Worm (Caenorhabditis elegans) whole organism, L4 larva: ENCODE measurements around the gene snf-3.
A peak's percentile ranks its signal among the peaks of the same experiment; 100 is the strongest.

Experiments used
- F10B5.3 ChIP-seq: sonication (generic microtip); optimal IDR thresholded peaks from 2 replicates; lab custom pipeline; 2016; ENCODE audit warnings: mild to moderate bottlenecking, missing genetic modification characterization, missing compliant biosample characterization
- F26F4.8 ChIP-seq: fragments of 200-800 bp; sonication (Bioruptor generic); conservative IDR thresholded peaks from 2 replicates; pipeline ENCODE4 v1.3.6; 2022; ENCODE audit warnings: missing genetic modification characterization, missing compliant biosample characterization
- F49E8.2 ChIP-seq: sonication (generic microtip); optimal IDR thresholded peaks from 2 replicates; lab custom pipeline; 2016; ENCODE audit warnings: missing compliant biosample characterization, mild to moderate bottlenecking, missing genetic modification characterization, borderline replicate concordance
- T26A8.4 ChIP-seq: fragments of 200-800 bp; sonication (Bioruptor generic); IDR thresholded peaks from 2 replicates; pipeline ENCODE4 v1.3.6; 2022; ENCODE audit warnings: missing genetic modification characterization, missing compliant biosample characterization
- Y5F2A.4 ChIP-seq: fragments of 200-800 bp; sonication (Bioruptor generic); optimal IDR thresholded peaks from 2 replicates; lab custom pipeline; 2018; ENCODE audit warnings: mild to moderate bottlenecking, missing genetic modification characterization, missing compliant biosample characterization
- aly-2 ChIP-seq: sonication (generic microtip); optimal IDR thresholded peaks from 2 replicates; lab custom pipeline; 2018; ENCODE audit warnings: missing biosample characterization, missing genetic modification characterization
- ceh-44 ChIP-seq: fragments of 200-800 bp; sonication (Bioruptor generic); IDR thresholded peaks from 2 replicates; pipeline ENCODE4 v1.3.6; 2022; ENCODE audit warnings: missing genetic modification reagents, missing genetic modification characterization, missing compliant biosample characterization
- ceh-62 ChIP-seq: sonication (generic microtip); optimal IDR thresholded peaks from 2 replicates; lab custom pipeline; 2017; ENCODE audit warnings: missing biosample characterization, missing genetic modification characterization
- daf-12 ChIP-seq: fragments of 150-350 bp; optimal IDR thresholded peaks from 2 replicates; lab custom pipeline; 2014; ENCODE audit warnings: missing biosample characterization, missing genetic modification reagents, missing genetic modification characterization
- dmd-6 ChIP-seq: fragments of 200-800 bp; sonication (Bioruptor generic); IDR thresholded peaks from 2 replicates; pipeline ENCODE4 v1.3.6; 2022; ENCODE audit warnings: missing genetic modification reagents, missing genetic modification characterization, missing compliant biosample characterization
- dmd-8 ChIP-seq: fragments of 200-800 bp; sonication (Bioruptor generic); IDR thresholded peaks from 2 replicates; pipeline ENCODE4 v1.3.6; 2022; ENCODE audit warnings: missing genetic modification characterization, missing compliant biosample characterization
- dpl-1 ChIP-seq: fragments of 150-350 bp; optimal IDR thresholded peaks from 2 replicates; lab custom pipeline; 2014; ENCODE audit warnings: missing biosample characterization, missing genetic modification reagents, missing genetic modification characterization
- duxl-1 ChIP-seq: sonication (generic microtip); optimal IDR thresholded peaks from 2 replicates; lab custom pipeline; 2016; ENCODE audit warnings: mild to moderate bottlenecking, missing genetic modification characterization, moderate library complexity, missing compliant biosample characterization; ENCODE audit not compliant: poor library complexity
- dve-1 ChIP-seq: sonication (generic microtip); optimal IDR thresholded peaks from 2 replicates; lab custom pipeline; 2017; ENCODE audit warnings: antibody characterized with exemption, mild to moderate bottlenecking, missing genetic modification characterization, missing compliant biosample characterization; ENCODE audit not compliant: insufficient read depth
- egl-27 ChIP-seq: sonication (generic microtip); optimal IDR thresholded peaks from 3 replicates; lab custom pipeline; 2017; ENCODE audit warnings: missing biosample characterization, missing genetic modification reagents, missing genetic modification characterization
- fkh-10 ChIP-seq: fragments of 150-350 bp; optimal IDR thresholded peaks from 2 replicates; lab custom pipeline; 2014; ENCODE audit warnings: missing biosample characterization, missing genetic modification reagents, missing genetic modification characterization
- hlh-11 ChIP-seq: fragments of 200-800 bp; sonication (Bioruptor generic); optimal IDR thresholded peaks from 2 replicates; lab custom pipeline; 2018; ENCODE audit warnings: mild to moderate bottlenecking, missing genetic modification characterization, missing compliant biosample characterization
- jun-1 ChIP-seq: fragments of 150-350 bp; optimal IDR thresholded peaks from 2 replicates; lab custom pipeline; 2014; ENCODE audit warnings: missing biosample characterization, missing genetic modification reagents, missing genetic modification characterization
- lin-13 ChIP-seq: fragments of 150-350 bp; optimal IDR thresholded peaks from 2 replicates; lab custom pipeline; 2014; ENCODE audit warnings: missing biosample characterization, missing genetic modification reagents, missing genetic modification characterization
- lir-3 ChIP-seq: sonication (generic microtip); optimal IDR thresholded peaks from 2 replicates; lab custom pipeline; 2016; ENCODE audit warnings: mild to moderate bottlenecking, missing genetic modification characterization, missing compliant biosample characterization
- lsy-2 ChIP-seq, 2 experiments: fragments of 150-350 bp in 1 of 2; sonication (generic microtip) in 1 of 2; optimal IDR thresholded peaks; 2 replicates each; lab custom pipeline; 2014 to 2017; ENCODE audit warnings: missing biosample characterization in 2 of 2, missing genetic modification characterization in 2 of 2
- madf-5 ChIP-seq, 2 experiments: fragments of 200-800 bp; sonication (Bioruptor generic); IDR thresholded peaks; 2 replicates each; pipeline ENCODE4 v1.3.6; 2022; ENCODE audit warnings: missing compliant biosample characterization in 2 of 2, missing genetic modification characterization in 2 of 2
- mdl-1 ChIP-seq, 2 experiments: fragments of 150-350 bp in 1 of 2; sonication (generic microtip) in 1 of 2; optimal IDR thresholded peaks; 2 replicates each; lab custom pipeline; 2014 to 2017; ENCODE audit warnings: missing biosample characterization in 2 of 2, missing genetic modification characterization in 2 of 2
- mdt-29 ChIP-seq: fragments of 200-800 bp; sonication (Bioruptor generic); IDR thresholded peaks from 2 replicates; pipeline ENCODE4 v1.3.6; 2022; ENCODE audit warnings: missing genetic modification reagents, missing genetic modification characterization, missing compliant biosample characterization
- mes-2 ChIP-seq: sonication (generic microtip); optimal IDR thresholded peaks from 2 replicates; lab custom pipeline; 2016; ENCODE audit warnings: missing genotype, mild to moderate bottlenecking, missing genetic modification characterization, missing compliant biosample characterization; ENCODE audit not compliant: poor library complexity, severe bottlenecking
- mxl-2 ChIP-seq: fragments of 200-800 bp; sonication (Bioruptor generic); conservative IDR thresholded peaks from 2 replicates; pipeline ENCODE4 v1.3.6; 2022; ENCODE audit warnings: missing genetic modification reagents, missing genetic modification characterization, missing compliant biosample characterization
- nhr-102 ChIP-seq: sonication (generic microtip); optimal IDR thresholded peaks from 2 replicates; lab custom pipeline; 2016; ENCODE audit warnings: mild to moderate bottlenecking, missing genetic modification characterization, moderate library complexity, missing compliant biosample characterization
- nhr-237 ChIP-seq: sonication (generic microtip); optimal IDR thresholded peaks from 2 replicates; lab custom pipeline; 2017; ENCODE audit warnings: missing biosample characterization, missing genetic modification characterization
- nhr-25 ChIP-seq: sonication (generic microtip); optimal IDR thresholded peaks from 2 replicates; lab custom pipeline; 2017; ENCODE audit warnings: missing genetic modification characterization, mild to moderate bottlenecking, missing compliant biosample characterization, antibody characterized with exemption, moderate library complexity, borderline replicate concordance; ENCODE audit not compliant: insufficient read depth
- nhr-28 ChIP-seq: fragments of 150-350 bp; optimal IDR thresholded peaks from 2 replicates; lab custom pipeline; 2014; ENCODE audit warnings: missing biosample characterization, missing genetic modification characterization
- nhr-48 ChIP-seq: sonication (generic microtip); optimal IDR thresholded peaks from 2 replicates; lab custom pipeline; 2016; ENCODE audit warnings: mild to moderate bottlenecking, missing genetic modification characterization, missing compliant biosample characterization
- nhr-77 ChIP-seq: fragments of 150-350 bp; optimal IDR thresholded peaks from 2 replicates; lab custom pipeline; 2014; ENCODE audit warnings: missing biosample characterization, missing genetic modification characterization
- pha-4 ChIP-seq, 2 experiments: fragments of 150-350 bp in 1 of 2; fragments of 200-800 bp in 1 of 2; sonication (Bioruptor generic) in 1 of 2; IDR thresholded peaks in 1 of 2; optimal IDR thresholded peaks in 1 of 2; 2 replicates each; pipeline versions ENCODE4 v1.3.6 to Lab custom; 2014 to 2022; ENCODE audit warnings: missing genetic modification characterization in 2 of 2, missing genetic modification reagents in 2 of 2, missing biosample characterization in 1 of 2, missing compliant biosample characterization in 1 of 2
- php-3 ChIP-seq: fragments of 200-800 bp; sonication (Bioruptor generic); IDR thresholded peaks from 2 replicates; pipeline ENCODE4 v1.3.6; 2022; ENCODE audit warnings: missing genetic modification reagents, missing genetic modification characterization, missing compliant biosample characterization
- saeg-2 ChIP-seq: fragments of 200-800 bp; sonication (Bioruptor generic); IDR thresholded peaks from 2 replicates; pipeline ENCODE4 v1.3.6; 2022; ENCODE audit warnings: missing genetic modification reagents, missing genetic modification characterization, missing compliant biosample characterization
- sdz-12 ChIP-seq: fragments of 200-800 bp; sonication (Bioruptor generic); optimal IDR thresholded peaks from 2 replicates; lab custom pipeline; 2018; ENCODE audit warnings: mild to moderate bottlenecking, missing genetic modification characterization, missing compliant biosample characterization
- snpc-1.2 ChIP-seq: fragments of 200-800 bp; sonication (Bioruptor generic); IDR thresholded peaks from 2 replicates; pipeline ENCODE4 v1.3.6; 2022; ENCODE audit warnings: missing genetic modification reagents, missing genetic modification characterization, missing compliant biosample characterization
- snpc-4 ChIP-seq: fragments of 150-350 bp; optimal IDR thresholded peaks from 2 replicates; lab custom pipeline; 2014; ENCODE audit warnings: missing biosample characterization, missing genetic modification characterization
- spr-3 ChIP-seq: fragments of 200-800 bp; sonication (Bioruptor generic); optimal IDR thresholded peaks from 2 replicates; lab custom pipeline; 2018; ENCODE audit warnings: mild to moderate bottlenecking, missing genetic modification characterization, missing compliant biosample characterization
- tag-97 ChIP-seq: fragments of 200-800 bp; sonication (Bioruptor generic); IDR thresholded peaks from 2 replicates; pipeline ENCODE4 v1.3.6; 2022; ENCODE audit warnings: missing genetic modification characterization, missing compliant biosample characterization
- unc-39 ChIP-seq: sonication (generic microtip); optimal IDR thresholded peaks from 2 replicates; lab custom pipeline; 2017; ENCODE audit warnings: missing biosample characterization, missing genetic modification characterization
- zag-1 ChIP-seq: fragments of 150-350 bp; optimal IDR thresholded peaks from 2 replicates; lab custom pipeline; 2014; ENCODE audit warnings: missing biosample characterization, missing genetic modification characterization
- zfp-2 ChIP-seq: sonication (generic microtip); optimal IDR thresholded peaks from 2 replicates; lab custom pipeline; 2016; ENCODE audit warnings: mild to moderate bottlenecking, missing genetic modification characterization, missing compliant biosample characterization
- zfp-3 ChIP-seq: fragments of 200-800 bp; sonication (Bioruptor generic); conservative IDR thresholded peaks from 2 replicates; pipeline ENCODE4 v1.3.6; 2022; ENCODE audit warnings: missing genetic modification reagents, missing genetic modification characterization, missing compliant biosample characterization
- zip-2 ChIP-seq: fragments of 150-350 bp; optimal IDR thresholded peaks from 2 replicates; lab custom pipeline; 2014; ENCODE audit warnings: missing biosample characterization, missing genetic modification characterization
- ztf-7 ChIP-seq: fragments of 150-350 bp; optimal IDR thresholded peaks from 2 replicates; lab custom pipeline; 2014; ENCODE audit warnings: missing biosample characterization, missing genetic modification characterization

snf-3 gene

ce11 chrII:1141720-1142574, 50.1 kb downstream of the snf-3 start (continued):
- TF ChIP-seq mdl-1 (tag; optimal IDR thresholded peaks at IDR 0.05; lab: Kevin White, UChicago) (no peak), ztf-7 (tag; lab: Kevin White, UChicago) (no peak), nhr-28 (tag; lab: Kevin White, UChicago) (no peak), aly-2 (tag; lab: Kevin White, UChicago) (no peak), tag-97 (no peak), egl-27 (no peak), pha-4 (GFP tag; IDR thresholded peaks at IDR 0.05; lab: Robert Waterston, UW) (peak; percentile 23; the same call in 1 of the 2 replicates), pha-4 (tag; optimal IDR thresholded peaks at IDR 0.05; lab: Kevin White, UChicago) (no peak), F49E8.2 (tag; lab: Kevin White, UChicago) (no peak), lsy-2 (tag; optimal IDR thresholded peaks at IDR 0.05; lab: Kevin White, UChicago) (peak in 1 of 2 experiments; percentile 2), lir-3 (tag; lab: Kevin White, UChicago) (no peak), zip-2 (tag; lab: Kevin White, UChicago) (no peak), mxl-2 (GFP tag; lab: Robert Waterston, UW) (0 out of 2 replicates have a peak, but pooled peaks have one; percentile 30), zag-1 (no peak), duxl-1 (tag; lab: Kevin White, UChicago) (no peak), spr-3 (GFP tag; lab: Kevin White, UChicago) (no peak), php-3 (GFP tag; lab: Robert Waterston, UW) (no peak), lin-13 (GFP tag; lab: Kevin White, UChicago) (peak; percentile 29), daf-12 (no peak), sdz-12 (GFP tag; lab: Kevin White, UChicago) (no peak), dve-1 (tag; lab: Kevin White, UChicago) (no peak), unc-39 (tag; lab: Kevin White, UChicago) (no peak), zfp-3 (GFP tag; lab: Robert Waterston, UW) (no peak), nhr-77 (tag; lab: Kevin White, UChicago) (no peak)

ce11 chrII:1143173-1143738, 51.5 kb downstream of the snf-3 start:
- TF ChIP-seq nhr-237 (tag; lab: Kevin White, UChicago) (no peak), mes-2 (tag; lab: Kevin White, UChicago) (peak; percentile 38), zfp-3 (GFP tag; lab: Robert Waterston, UW) (no peak), ceh-44 (GFP tag; lab: Robert Waterston, UW) (no peak), nhr-48 (no peak), dmd-8 (no peak), F10B5.3 (no peak), dve-1 (tag; lab: Kevin White, UChicago) (peak; percentile 36), snpc-1.2 (GFP tag; lab: Robert Waterston, UW) (no peak), hlh-11 (peak; percentile 64), zag-1 (no peak), jun-1 (tag; lab: Kevin White, UChicago) (no peak), madf-5 (GFP tag; IDR thresholded peaks at IDR 0.05; lab: Robert Waterston, UW) (peak in 1 of 2 experiments; percentile 39; a peak in 1 of 4 replicates), T26A8.4 (no peak), zip-2 (tag; lab: Kevin White, UChicago) (no peak), lsy-2 (tag; optimal IDR thresholded peaks at IDR 0.05; lab: Kevin White, UChicago) (peak in 1 of 2 experiments; percentile 11), snpc-4 (tag; lab: Kevin White, UChicago) (no peak), dmd-6 (peak; percentile 62), fkh-10 (GFP tag; lab: Kevin White, UChicago) (no peak), Y5F2A.4 (no peak), daf-12 (no peak), zfp-2 (tag; lab: Kevin White, UChicago) (no peak), F26F4.8 (GFP tag; lab: Robert Waterston, UW) (no peak), nhr-102 (tag; lab: Kevin White, UChicago) (no peak), saeg-2 (GFP tag; lab: Robert Waterston, UW) (no peak), mdt-29 (GFP tag; lab: Robert Waterston, UW) (peak; percentile 37; the same call in 1 of the 2 replicates), ceh-62 (tag; lab: Kevin White, UChicago) (no peak), dpl-1 (GFP tag; lab: Kevin White, UChicago) (peak; percentile 11), nhr-25 (tag; lab: Kevin White, UChicago) (peak; percentile 41)
